Fruit fly (Drosophila melanogaster): ENCODE measurements around the gene CG13771.

DNA sequence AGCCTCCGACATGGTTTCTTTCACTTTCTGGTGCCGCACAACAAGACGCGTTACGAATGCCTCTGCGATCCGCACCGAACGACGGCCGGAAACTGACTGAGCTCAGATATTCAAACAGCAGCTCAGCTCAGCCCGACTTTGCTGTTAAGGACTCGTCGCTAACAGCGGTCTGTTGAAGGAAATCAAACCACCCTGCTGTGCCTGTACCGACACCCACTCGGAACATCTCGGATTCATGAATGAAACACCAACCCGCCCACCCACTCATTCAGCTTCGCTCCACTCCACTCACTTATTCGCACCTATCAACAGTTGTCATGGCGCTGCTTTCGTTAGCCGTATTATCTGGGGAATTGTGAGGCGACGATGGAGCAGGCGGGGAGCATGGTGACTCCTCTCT lies 31.1 kb downstream of the CG13771 start, which contains the start of gene Oatp26F:
- TF ChIP-seq lola (GFP tag; optimal IDR thresholded peaks at IDR 0.05) (no peak), Dp (GFP tag; optimal IDR thresholded peaks at IDR 0.05) (no peak), peb (GFP tag; IDR thresholded peaks at IDR 0.05) (no peak), CG18619 (GFP tag; optimal IDR thresholded peaks at IDR 0.05) (no peak), CG7963 (GFP tag; IDR thresholded peaks at IDR 0.05; ENCODE audit: partially characterized antibody) (no peak), bowl (GFP tag; IDR thresholded peaks at IDR 0.05) (no peak), D19A (tag; optimal IDR thresholded peaks at IDR 0.05) (no peak), CG14710 (tag; optimal IDR thresholded peaks at IDR 0.05) (no peak)
